Fruit fly (Drosophila melanogaster) whole organism, prepupa: ENCODE data around the gene GlnRS.

Experiments used
- CG11762 ChIP-seq: fragments of 200-800 bp; sonication (Bioruptor generic); optimal IDR thresholded peaks from 3 replicates; lab custom pipeline; 2016; ENCODE audit warnings: missing biosample characterization, missing genetic modification characterization; ENCODE audit not compliant: insufficient read depth
- CG3919 ChIP-seq: fragments of 200-800 bp; sonication (Bioruptor generic); optimal IDR thresholded peaks from 3 replicates; lab custom pipeline; 2016; ENCODE audit warnings: missing biosample characterization, missing genetic modification characterization
- CG6163 ChIP-seq: fragments of 200-800 bp; sonication (Bioruptor generic); IDR thresholded peaks from 3 replicates; pipeline ENCODE4 v1.3.6; 2022; ENCODE audit warnings: missing biosample characterization, missing genetic modification characterization
- Ets21C ChIP-seq: fragments of 200-800 bp; sonication (Bioruptor generic); optimal IDR thresholded peaks from 3 replicates; lab custom pipeline; 2016; ENCODE audit warnings: missing biosample characterization, missing genetic modification characterization
- Gug ChIP-seq: fragments of 200-800 bp; sonication (Bioruptor generic); IDR thresholded peaks from 2 replicates; pipeline ENCODE4 v1.3.6; 2022; ENCODE audit warnings: missing biosample characterization, missing genetic modification characterization
- Smox ChIP-seq: fragments of 200-800 bp; sonication (Bioruptor generic); optimal IDR thresholded peaks from 3 replicates; lab custom pipeline; 2016; ENCODE audit warnings: missing biosample characterization, missing genetic modification characterization
- dsx ChIP-seq: fragments of 200-800 bp; optimal IDR thresholded peaks from 3 replicates; lab custom pipeline; 2019; ENCODE audit warnings: missing biosample characterization, mild to moderate bottlenecking, missing genetic modification characterization, moderate library complexity; ENCODE audit not compliant: poor library complexity, severe bottlenecking

- TF ChIP-seq CG3919, result no peak
- TF ChIP-seq CG11762 (GFP tag; lab: Kevin White, UChicago), result no peak
- TF ChIP-seq Gug (GFP tag; lab: Robert Waterston, UW), result no peak
- TF ChIP-seq Smox (GFP tag; lab: Kevin White, UChicago), result no peak
- TF ChIP-seq dsx (GFP tag; lab: Kevin White, UChicago), result no peak
- no peak for TF ChIP-seq Ets21C (GFP tag; lab: Kevin White, UChicago)
- no peak; the same call in 1 of the 3 replicates for TF ChIP-seq CG6163 (GFP tag; lab: Robert Waterston, UW)
Observed at dm6 chr3R:25292864-25293284, 27.4 kb upstream of the GlnRS start, which contains the start of gene CG31098.
